Fruit fly (Drosophila melanogaster): ENCODE results near the gene CG31221.

- TF ChIP-seq CTCF (optimal IDR thresholded peaks at IDR 0.05) (no peak), CG8478 (optimal IDR thresholded peaks at IDR 0.05) (no peak)
These were observed 87.3 kb downstream of the CG31221 start for dm6 chr3R:19499776-19500175.
